Worm (Caenorhabditis elegans) whole organism, L1 larva: ENCODE measurements around the gene sre-12.

Experiments
- C34B4.2 ChIP-seq: sonication (generic microtip); optimal IDR thresholded peaks from 2 replicates; lab custom pipeline; 2017; ENCODE audit warnings: mild to moderate bottlenecking, missing genetic modification characterization, missing compliant biosample characterization
- alr-1 ChIP-seq: fragments of 200-800 bp; sonication (Bioruptor generic); optimal IDR thresholded peaks from 2 replicates; lab custom pipeline; 2018; ENCODE audit warnings: borderline replicate concordance, mild to moderate bottlenecking, missing genetic modification characterization, missing compliant biosample characterization
- aly-2 ChIP-seq: fragments of 150-350 bp; optimal IDR thresholded peaks from 2 replicates; lab custom pipeline; 2014; ENCODE audit warnings: missing biosample characterization, missing genetic modification characterization
- ama-1 ChIP-seq: fragments of 150-350 bp; optimal IDR thresholded peaks from 2 replicates; lab custom pipeline; 2014
- blmp-1 ChIP-seq: fragments of 150-350 bp; optimal IDR thresholded peaks from 2 replicates; lab custom pipeline; 2014; ENCODE audit warnings: missing biosample characterization, missing genetic modification characterization
- ceh-63 ChIP-seq: fragments of 200-800 bp; sonication (Bioruptor generic); optimal IDR thresholded peaks from 2 replicates; lab custom pipeline; 2018; ENCODE audit warnings: mild to moderate bottlenecking, missing genetic modification characterization, missing compliant biosample characterization
- ceh-8 ChIP-seq: fragments of 200-800 bp; sonication (Bioruptor generic); optimal IDR thresholded peaks from 2 replicates; lab custom pipeline; 2018; ENCODE audit warnings: mild to moderate bottlenecking, missing genetic modification characterization, moderate library complexity, missing compliant biosample characterization
- ceh-82 ChIP-seq, 3 experiments: fragments of 150-350 bp in 1 of 3; sonication (generic microtip) in 2 of 3; optimal IDR thresholded peaks; 2 replicates each; lab custom pipeline; 2014 to 2017; ENCODE audit warnings: missing biosample characterization in 3 of 3, missing genetic modification characterization in 3 of 3
- ceh-88 ChIP-seq: fragments of 200-800 bp; sonication (Bioruptor generic); IDR thresholded peaks from 2 replicates; pipeline ENCODE4 v1.3.6; 2022; ENCODE audit warnings: missing genetic modification characterization, missing compliant biosample characterization
- ceh-90 ChIP-seq: sonication (generic microtip); optimal IDR thresholded peaks from 2 replicates; lab custom pipeline; 2016; ENCODE audit warnings: missing genetic modification characterization, missing compliant biosample characterization
- dpl-1 ChIP-seq, 3 experiments: fragments of 150-350 bp in 2 of 3; sonication (generic microtip) in 1 of 3; optimal IDR thresholded peaks; 2 replicates each; lab custom pipeline; 2014 to 2017; ENCODE audit warnings: missing biosample characterization in 3 of 3, missing genetic modification characterization in 3 of 3, missing genetic modification reagents in 3 of 3
- dsc-1 ChIP-seq: sonication (generic microtip); optimal IDR thresholded peaks from 2 replicates; lab custom pipeline; 2016; ENCODE audit warnings: mild to moderate bottlenecking, missing genetic modification characterization, missing compliant biosample characterization
- efl-1 ChIP-seq, 4 experiments: fragments of 150-350 bp; optimal IDR thresholded peaks in 3 of 4; peaks in 1 of 4; 1 replicate in 1 of 4; 2 replicates in 3 of 4; lab custom pipeline; 2014; ENCODE audit warnings: missing biosample characterization in 2 of 4, missing genetic modification characterization in 2 of 4, missing genetic modification reagents in 2 of 4
- egl-13 ChIP-seq: sonication (generic microtip); optimal IDR thresholded peaks from 2 replicates; lab custom pipeline; 2016; ENCODE audit warnings: missing genotype, missing genetic modification reagents, missing genetic modification characterization, missing compliant biosample characterization
- elt-2 ChIP-seq: sonication (generic microtip); optimal IDR thresholded peaks from 2 replicates; lab custom pipeline; 2016; ENCODE audit warnings: missing genetic modification characterization, mild to moderate bottlenecking, inconsistent platforms, missing compliant biosample characterization, missing genetic modification reagents
- ets-5 ChIP-seq: fragments of 200-800 bp; sonication (Bioruptor generic); IDR thresholded peaks from 2 replicates; pipeline ENCODE4 v1.3.6; 2022; ENCODE audit warnings: missing genetic modification characterization, missing compliant biosample characterization
- fkh-10 ChIP-seq: sonication (generic microtip); optimal IDR thresholded peaks from 2 replicates; lab custom pipeline; 2017; ENCODE audit warnings: missing biosample characterization, missing genetic modification reagents, missing genetic modification characterization
- fkh-4 ChIP-seq: sonication (generic microtip); optimal IDR thresholded peaks from 2 replicates; lab custom pipeline; 2016; ENCODE audit warnings: missing compliant biosample characterization, missing genetic modification characterization, borderline replicate concordance
- fkh-8 ChIP-seq: sonication (generic microtip); optimal IDR thresholded peaks from 2 replicates; lab custom pipeline; 2016; ENCODE audit warnings: mild to moderate bottlenecking, missing genetic modification characterization, missing compliant biosample characterization
- grh-1 ChIP-seq: fragments of 200-800 bp; sonication (Bioruptor generic); IDR thresholded peaks from 2 replicates; pipeline ENCODE4 v1.3.6; 2022; ENCODE audit warnings: missing genetic modification reagents, missing genetic modification characterization, missing compliant biosample characterization
- hlh-4 ChIP-seq: sonication (generic microtip); optimal IDR thresholded peaks from 2 replicates; lab custom pipeline; 2016; ENCODE audit warnings: mild to moderate bottlenecking, missing genetic modification characterization, missing compliant biosample characterization
- isw-1 ChIP-seq: fragments of 200-800 bp; sonication (Bioruptor generic); IDR thresholded peaks from 2 replicates; pipeline ENCODE4 v1.3.6; 2022; ENCODE audit warnings: missing genetic modification characterization, missing compliant biosample characterization
- lin-35 ChIP-seq, 2 experiments: fragments of 150-350 bp; optimal IDR thresholded peaks; 2 replicates each; lab custom pipeline; 2014; ENCODE audit warnings: missing biosample characterization in 2 of 2, missing genetic modification characterization in 2 of 2, missing genetic modification reagents in 2 of 2
- lin-39 ChIP-seq: fragments of 150-350 bp; optimal IDR thresholded peaks from 2 replicates; lab custom pipeline; 2014; ENCODE audit warnings: missing biosample characterization, missing genetic modification reagents, missing genetic modification characterization
- mab-9 ChIP-seq: fragments of 200-800 bp; sonication (Bioruptor generic); IDR thresholded peaks from 2 replicates; pipeline ENCODE4 v1.3.6; 2022; ENCODE audit warnings: missing genetic modification reagents, missing genetic modification characterization, missing compliant biosample characterization
- mep-1 ChIP-seq: fragments of 150-350 bp; optimal IDR thresholded peaks from 2 replicates; lab custom pipeline; 2014; ENCODE audit warnings: missing biosample characterization, missing genetic modification characterization
- nhr-11 ChIP-seq: fragments of 150-350 bp; optimal IDR thresholded peaks from 2 replicates; lab custom pipeline; 2014; ENCODE audit warnings: missing biosample characterization, missing genetic modification characterization
- nhr-12 ChIP-seq: sonication (generic microtip); optimal IDR thresholded peaks from 2 replicates; lab custom pipeline; 2017; ENCODE audit warnings: missing biosample characterization, missing genetic modification characterization
- nhr-76 ChIP-seq: sonication (generic microtip); optimal IDR thresholded peaks from 2 replicates; lab custom pipeline; 2017; ENCODE audit warnings: missing biosample characterization, missing genetic modification characterization
- nhr-85 ChIP-seq: sonication (generic microtip); peaks from one replicate; lab custom pipeline; 2016; ENCODE audit warnings: missing genetic modification characterization, inconsistent platforms, missing compliant biosample characterization
- pax-3 ChIP-seq: fragments of 200-800 bp; sonication (Bioruptor generic); optimal IDR thresholded peaks from 2 replicates; lab custom pipeline; 2018; ENCODE audit warnings: mild to moderate bottlenecking, missing genetic modification characterization, moderate library complexity, missing compliant biosample characterization
- rnt-1 ChIP-seq: sonication (generic microtip); optimal IDR thresholded peaks from 2 replicates; lab custom pipeline; 2016; ENCODE audit warnings: mild to moderate bottlenecking, missing genetic modification characterization, moderate library complexity, missing compliant biosample characterization
- snpc-4 ChIP-seq: fragments of 150-350 bp; optimal IDR thresholded peaks from 2 replicates; lab custom pipeline; 2014; ENCODE audit warnings: missing biosample characterization, missing genetic modification characterization
- sptf-1 ChIP-seq: fragments of 150-350 bp; optimal IDR thresholded peaks from 2 replicates; lab custom pipeline; 2014; ENCODE audit warnings: missing biosample characterization, missing genetic modification characterization
- sup-37 ChIP-seq: fragments of 200-800 bp; sonication (Bioruptor generic); optimal IDR thresholded peaks from 2 replicates; lab custom pipeline; 2018; ENCODE audit warnings: mild to moderate bottlenecking, missing genetic modification characterization, missing compliant biosample characterization
- tlp-1 ChIP-seq: fragments of 150-350 bp; optimal IDR thresholded peaks from 2 replicates; lab custom pipeline; 2014; ENCODE audit warnings: missing biosample characterization, missing genetic modification characterization
- unc-98 ChIP-seq: fragments of 200-800 bp; sonication (Bioruptor generic); IDR thresholded peaks from 2 replicates; pipeline ENCODE4 v1.3.6; 2022; ENCODE audit warnings: missing genetic modification characterization, missing compliant biosample characterization
- vab-15 ChIP-seq: sonication (generic microtip); optimal IDR thresholded peaks from 2 replicates; lab custom pipeline; 2017; ENCODE audit warnings: missing genotype, mild to moderate bottlenecking, missing genetic modification characterization, missing compliant biosample characterization
- zag-1 ChIP-seq: fragments of 150-350 bp; optimal IDR thresholded peaks from 2 replicates; lab custom pipeline; 2014; ENCODE audit warnings: missing biosample characterization, missing genetic modification characterization
- ztf-4 ChIP-seq: fragments of 150-350 bp; optimal IDR thresholded peaks from 2 replicates; lab custom pipeline; 2014; ENCODE audit warnings: missing biosample characterization, missing genetic modification characterization

Gene sre-12

DNA sequence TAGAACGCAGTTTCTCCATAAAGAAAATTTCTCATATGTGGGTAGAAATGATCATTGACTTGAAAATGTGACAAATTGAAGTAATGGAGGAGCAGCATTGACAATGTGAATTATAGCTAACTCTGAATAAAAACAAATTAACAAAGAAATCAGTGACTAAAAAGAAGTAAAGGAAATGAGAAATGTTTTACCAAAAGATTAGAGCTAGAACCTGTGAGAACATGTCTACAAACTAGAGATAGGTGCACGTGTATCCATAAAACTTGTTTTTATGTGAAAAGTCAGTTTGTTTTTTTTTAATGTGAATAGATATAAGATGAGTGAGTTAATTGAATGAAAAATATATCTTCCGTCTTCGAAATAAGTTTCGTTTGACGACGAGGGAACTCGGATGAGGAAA lies at the start of gene sre-12:
TSS of gene sre-12 (minus strand) at position 101 of the 400 bp plus-strand sequence.
- TF ChIP-seq ama-1 (lab: Kevin White, UChicago) (no peak), nhr-85 (tag; lab: Kevin White, UChicago) (no peak), sptf-1 (tag; lab: Kevin White, UChicago) (no peak), tlp-1 (tag; lab: Kevin White, UChicago) (no peak), sup-37 (GFP tag; lab: Kevin White, UChicago) (no peak), efl-1 (optimal IDR thresholded peaks at IDR 0.05; lab: Kevin White, UChicago) (no peak), efl-1 (GFP tag; optimal IDR thresholded peaks at IDR 0.05 in 1 of 2; lab: Kevin White, UChicago) (no peak), zag-1 (tag; lab: Kevin White, UChicago) (no peak), mep-1 (tag; lab: Kevin White, UChicago) (no peak), snpc-4 (tag; lab: Kevin White, UChicago) (no peak), mab-9 (GFP tag; lab: Robert Waterston, UW) (no peak), aly-2 (tag; lab: Kevin White, UChicago) (no peak), nhr-12 (tag; lab: Kevin White, UChicago) (no peak), isw-1 (no peak), vab-15 (tag; lab: Kevin White, UChicago) (no peak), ceh-90 (no peak), ceh-88 (no peak), fkh-10 (GFP tag; lab: Kevin White, UChicago) (no peak)

DNA sequence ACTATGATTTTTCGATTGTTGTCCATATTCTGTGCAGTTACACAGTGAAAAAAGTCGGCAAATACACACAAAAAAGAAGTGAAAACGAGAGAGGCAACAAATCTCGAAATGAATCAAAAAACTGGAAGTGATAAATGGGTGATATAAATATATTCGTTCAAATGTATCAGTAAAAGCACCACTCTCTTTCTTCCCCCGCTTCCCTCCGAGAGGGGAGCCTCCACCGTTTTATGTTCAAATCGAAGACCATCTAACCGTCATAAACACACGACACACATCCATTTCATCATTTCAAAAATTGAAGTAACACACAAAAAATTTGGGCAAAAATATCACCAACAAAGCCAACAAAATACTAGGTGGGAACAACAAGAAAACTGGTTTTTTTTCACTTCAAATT lies 48.1 kb upstream of the sre-12 start, which contains the start of gene F20A1.6:
TSS of gene F20A1.6 (minus strand) at position 101 of the 400 bp plus-strand sequence.
- TF ChIP-seq unc-98 (GFP tag; lab: Robert Waterston, UW) (no peak), ceh-63 (GFP tag; lab: Kevin White, UChicago) (no peak), isw-1 (no peak), zag-1 (tag; lab: Kevin White, UChicago) (no peak), rnt-1 (tag; lab: Kevin White, UChicago) (no peak), blmp-1 (no peak), C34B4.2 (no peak)
- TF ChIP-seq, all 84 proteins: peak for 0

DNA sequence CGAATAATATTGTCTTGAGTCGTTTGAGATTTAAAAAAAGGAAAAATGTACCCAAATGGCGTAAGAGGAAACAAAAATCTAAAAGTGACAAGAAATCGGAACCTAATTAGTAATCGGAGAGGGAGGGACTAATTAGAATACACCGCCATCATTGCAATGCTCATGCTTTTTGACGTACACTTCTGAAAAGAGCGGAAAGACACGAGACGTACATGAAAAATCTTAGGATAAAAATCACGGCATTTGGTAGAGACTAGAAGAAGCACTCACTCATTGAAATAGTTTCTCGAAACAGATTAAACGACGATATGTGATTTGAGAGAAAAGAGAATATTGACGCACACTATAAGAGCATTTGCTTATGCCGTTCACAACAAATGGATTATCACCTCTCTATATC lies 44.1 kb upstream of the sre-12 start:
- TF ChIP-seq egl-13 (tag; lab: Kevin White, UChicago): peak; percentile 41
- TF ChIP-seq ceh-8 (GFP tag; lab: Kevin White, UChicago): peak; percentile 15
- no peak for TF ChIP-seq zag-1 (tag; lab: Kevin White, UChicago)
- TF ChIP-seq fkh-8 (tag; lab: Kevin White, UChicago): peak; percentile 19
- no peak for TF ChIP-seq ceh-90
- peak; percentile 29 for TF ChIP-seq nhr-11 (tag; lab: Kevin White, UChicago)
- peak; percentile 54 for TF ChIP-seq pax-3 (tag; lab: Kevin White, UChicago)
- no peak for TF ChIP-seq dpl-1 (GFP tag; optimal IDR thresholded peaks at IDR 0.05; lab: Kevin White, UChicago)
- TF ChIP-seq fkh-4 (tag; lab: Kevin White, UChicago): peak; percentile 49
- no peak for TF ChIP-seq ceh-82 (tag; optimal IDR thresholded peaks at IDR 0.05; lab: Kevin White, UChicago)
- peak; percentile 96 for TF ChIP-seq dsc-1 (tag; lab: Kevin White, UChicago)
- no peak for TF ChIP-seq grh-1

DNA sequence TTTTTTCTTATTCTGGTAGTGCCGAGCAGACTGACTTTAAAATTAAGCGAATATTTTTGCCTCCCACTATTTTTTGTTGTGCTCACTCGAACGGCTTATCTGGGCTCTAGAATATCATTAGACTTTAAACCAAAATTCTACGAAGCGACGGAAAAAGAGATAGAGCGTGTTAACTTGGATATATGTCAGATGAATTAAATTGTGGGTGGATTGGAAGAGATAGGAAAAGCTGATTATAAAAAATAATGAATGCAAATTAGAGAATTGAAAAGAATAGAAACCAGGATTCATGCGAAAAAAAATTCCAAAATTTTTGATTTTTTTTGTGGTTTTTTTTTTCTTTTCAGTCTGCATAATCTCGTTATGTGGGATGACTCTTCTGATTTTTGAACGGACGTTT lies 42.9 kb upstream of the sre-12 start, which contains the start of gene F20A1.4:
TSS of gene F20A1.4 (minus strand) at position 101 of the 400 bp plus-strand sequence.
- peak; percentile 76 for TF ChIP-seq dsc-1 (tag; lab: Kevin White, UChicago)
- no peak for TF ChIP-seq hlh-4 (tag; lab: Kevin White, UChicago)

DNA sequence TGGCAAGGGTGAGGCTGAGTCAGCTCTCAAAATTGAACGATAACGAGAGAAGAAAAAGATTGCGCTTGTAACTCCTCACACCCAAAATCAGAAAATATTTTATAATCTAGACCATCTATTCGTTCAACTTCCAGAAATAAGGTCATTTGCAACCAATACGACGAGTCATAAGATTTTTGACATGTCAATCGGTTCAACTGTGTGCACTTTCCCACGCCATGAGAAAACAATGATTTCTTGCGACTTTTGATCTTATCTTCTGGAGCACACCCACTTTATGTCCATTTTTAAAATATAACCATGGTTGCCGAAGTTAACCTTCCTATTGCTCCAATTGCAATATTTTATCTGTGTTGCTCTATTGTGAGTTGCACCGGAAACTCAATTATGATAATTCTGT lies 38.1 kb upstream of the sre-12 start, which contains the start of gene srsx-32:
TSS of gene srsx-32 (plus strand) at position 301 of the 400 bp plus-strand sequence.
- TF ChIP-seq ceh-82 (tag; optimal IDR thresholded peaks at IDR 0.05; lab: Kevin White, UChicago) (no peak), mab-9 (GFP tag; lab: Robert Waterston, UW) (no peak), ceh-88 (no peak), nhr-76 (tag; lab: Kevin White, UChicago) (no peak), elt-2 (tag; lab: Kevin White, UChicago) (no peak), nhr-12 (tag; lab: Kevin White, UChicago) (no peak), lin-35 (GFP tag; optimal IDR thresholded peaks at IDR 0.05; lab: Kevin White, UChicago) (no peak), alr-1 (tag; lab: Kevin White, UChicago) (no peak), fkh-4 (tag; lab: Kevin White, UChicago) (no peak), ceh-8 (GFP tag; lab: Kevin White, UChicago) (no peak), sptf-1 (tag; lab: Kevin White, UChicago) (no peak), ets-5 (GFP tag; lab: Robert Waterston, UW) (no peak), lin-39 (no peak), pax-3 (tag; lab: Kevin White, UChicago) (no peak), ztf-4 (no peak)
